Fruit fly (Drosophila melanogaster) whole organism, embryonic: Measurements from ENCODE around the gene CG9117.

Experiments
- B-H1 ChIP-seq: fragments of 200-800 bp; sonication (Bioruptor generic); IDR thresholded peaks from 3 replicates; pipeline ENCODE4 v1.3.6; 2022; ENCODE audit warnings: missing biosample characterization, missing genetic modification characterization
- CG10431 ChIP-seq: fragments of 200-800 bp; sonication (Bioruptor generic); optimal IDR thresholded peaks from 3 replicates; lab custom pipeline; 2018; ENCODE audit warnings: missing biosample characterization, mild to moderate bottlenecking, missing genetic modification characterization
- CG10462 ChIP-seq: fragments of 200-800 bp; sonication (Bioruptor generic); optimal IDR thresholded peaks from 2 replicates; lab custom pipeline; 2016; ENCODE audit warnings: missing biosample characterization, missing genetic modification characterization
- CG12104 ChIP-seq: fragments of 200-800 bp; sonication (Bioruptor generic); optimal IDR thresholded peaks from 3 replicates; lab custom pipeline; 2016; ENCODE audit warnings: missing biosample characterization, missing genetic modification characterization
- CG12299 ChIP-seq: fragments of 200-800 bp; sonication (Bioruptor generic); optimal IDR thresholded peaks from 2 replicates; lab custom pipeline; 2018; ENCODE audit warnings: missing biosample characterization, mild to moderate bottlenecking, missing genetic modification characterization
- CG14050 ChIP-seq: fragments of 200-800 bp; sonication (Bioruptor generic); IDR thresholded peaks from 3 replicates; pipeline ENCODE4 v1.3.6; 2022; ENCODE audit warnings: missing biosample characterization, missing genetic modification characterization
- CG14710 ChIP-seq: fragments of 200-800 bp; sonication (Bioruptor generic); optimal IDR thresholded peaks from 3 replicates; lab custom pipeline; 2019; ENCODE audit warnings: missing biosample characterization, mild to moderate bottlenecking, missing genetic modification characterization, moderate library complexity
- CG17359 ChIP-seq: fragments of 200-800 bp; sonication (Bioruptor generic); optimal IDR thresholded peaks from 3 replicates; lab custom pipeline; 2018; ENCODE audit warnings: missing biosample characterization, mild to moderate bottlenecking, missing genetic modification characterization, moderate library complexity
- CG17568 ChIP-seq: fragments of 200-800 bp; sonication (Bioruptor generic); optimal IDR thresholded peaks from 2 replicates; lab custom pipeline; 2018; ENCODE audit warnings: missing biosample characterization, mild to moderate bottlenecking, missing genetic modification characterization, moderate library complexity
- CG17802 ChIP-seq: fragments of 200-800 bp; sonication (Bioruptor generic); optimal IDR thresholded peaks from 2 replicates; lab custom pipeline; 2018; ENCODE audit warnings: missing biosample characterization, mild to moderate bottlenecking, missing genetic modification characterization, moderate library complexity
- CG30403 ChIP-seq: fragments of 200-800 bp; sonication (Bioruptor generic); optimal IDR thresholded peaks from 3 replicates; lab custom pipeline; 2016; ENCODE audit warnings: missing biosample characterization, missing genetic modification characterization
- CG31224 ChIP-seq: fragments of 200-800 bp; sonication (Bioruptor generic); IDR thresholded peaks from 2 replicates; pipeline ENCODE4 v1.3.6; 2022; ENCODE audit warnings: missing biosample characterization, missing genetic modification characterization
- CG3163 ChIP-seq: fragments of 200-800 bp; sonication (Bioruptor generic); optimal IDR thresholded peaks from 3 replicates; lab custom pipeline; 2016; ENCODE audit warnings: missing biosample characterization, missing genetic modification characterization
- CG3726 ChIP-seq: fragments of 200-800 bp; sonication (Bioruptor generic); IDR thresholded peaks from 3 replicates; pipeline ENCODE4, ENCODE4 v1.3.6; 2022; ENCODE audit warnings: missing biosample characterization, missing genetic modification characterization
- CG4404 ChIP-seq: fragments of 200-800 bp; sonication (Bioruptor generic); IDR thresholded peaks from 2 replicates; pipeline ENCODE4 v1.3.6; 2022; ENCODE audit warnings: missing biosample characterization, missing genetic modification characterization
- CG6791 ChIP-seq: fragments of 200-800 bp; sonication (Bioruptor generic); IDR thresholded peaks from 3 replicates; pipeline ENCODE4 v1.3.6; 2022; ENCODE audit warnings: missing biosample characterization, missing genetic modification characterization; ENCODE audit not compliant: partially characterized antibody
- CG7839 ChIP-seq: fragments of 200-800 bp; sonication (Bioruptor generic); optimal IDR thresholded peaks from 3 replicates; lab custom pipeline; 2018; ENCODE audit warnings: missing biosample characterization, mild to moderate bottlenecking, missing genetic modification characterization, moderate library complexity
- CG8388 ChIP-seq: fragments of 200-800 bp; sonication (Bioruptor generic); optimal IDR thresholded peaks from 2 replicates; lab custom pipeline; 2019; ENCODE audit warnings: missing biosample characterization, mild to moderate bottlenecking, missing genetic modification characterization, moderate library complexity
- CG9437 ChIP-seq: fragments of 200-800 bp; sonication (Bioruptor generic); optimal IDR thresholded peaks from 2 replicates; lab custom pipeline; 2018; ENCODE audit warnings: missing biosample characterization, mild to moderate bottlenecking, missing genetic modification characterization
- CTCF ChIP-seq: fragments of 200-800 bp; sonication (Bioruptor generic); optimal IDR thresholded peaks from 2 replicates; lab custom pipeline; 2017; ENCODE audit warnings: missing biosample characterization, mild to moderate bottlenecking, missing genetic modification characterization, moderate library complexity
- Dek ChIP-seq: fragments of 200-800 bp; sonication (Bioruptor generic); optimal IDR thresholded peaks from 3 replicates; lab custom pipeline; 2019; ENCODE audit warnings: missing biosample characterization, mild to moderate bottlenecking, missing genetic modification characterization, moderate library complexity
- Dfd ChIP-seq, 2 experiments: fragments of >200 bp; optimal IDR thresholded peaks; 2 replicates each; lab custom pipeline; 2017; ENCODE audit warnings: missing biosample characterization in 2 of 2, missing genetic modification characterization in 2 of 2
- Fer2 ChIP-seq: fragments of 200-800 bp; sonication (Bioruptor generic); optimal IDR thresholded peaks from 2 replicates; lab custom pipeline; 2018; ENCODE audit warnings: missing biosample characterization, mild to moderate bottlenecking, missing genetic modification characterization, moderate library complexity
- Hand ChIP-seq: fragments of 200-800 bp; sonication (Bioruptor generic); optimal IDR thresholded peaks from 2 replicates; lab custom pipeline; 2017; ENCODE audit warnings: mild to moderate bottlenecking, missing biosample characterization, missing genetic modification reagents, missing genetic modification characterization
- Lpt ChIP-seq: fragments of >200 bp; optimal IDR thresholded peaks from 2 replicates; lab custom pipeline; 2018; ENCODE audit warnings: missing biosample characterization, missing genetic modification characterization
- Med ChIP-seq: fragments of 200-800 bp; sonication (Bioruptor generic); peaks from one replicate; lab custom pipeline; 2016; ENCODE audit warnings: missing biosample characterization, missing genetic modification characterization, mild to moderate bottlenecking, inconsistent platforms, moderate library complexity
- NFAT ChIP-seq: fragments of 200-800 bp; sonication (Bioruptor generic); IDR thresholded peaks from 2 replicates; pipeline ENCODE4 v1.3.6; 2022; ENCODE audit warnings: missing biosample characterization, missing genetic modification characterization
- esg ChIP-seq: fragments of 200-800 bp; sonication (Bioruptor generic); conservative IDR thresholded peaks from 2 replicates; pipeline ENCODE4 v1.3.6; 2022; ENCODE audit warnings: missing biosample characterization, missing genetic modification characterization
- eyg ChIP-seq: fragments of 200-800 bp; sonication (Bioruptor generic); optimal IDR thresholded peaks from 3 replicates; lab custom pipeline; 2016; ENCODE audit warnings: missing biosample characterization, missing genetic modification characterization
- fd96Cb ChIP-seq: fragments of 200-800 bp; sonication (Bioruptor generic); optimal IDR thresholded peaks from 2 replicates; lab custom pipeline; 2018; ENCODE audit warnings: missing biosample characterization, mild to moderate bottlenecking, missing genetic modification characterization, moderate library complexity
- gce ChIP-seq: fragments of 200-800 bp; sonication (Bioruptor generic); IDR thresholded peaks from 3 replicates; pipeline ENCODE4 v1.3.6; 2022; ENCODE audit warnings: missing biosample characterization, missing genetic modification characterization
- gem ChIP-seq: fragments of 200-800 bp; sonication (Bioruptor generic); optimal IDR thresholded peaks from 2 replicates; lab custom pipeline; 2019; ENCODE audit warnings: missing biosample characterization, mild to moderate bottlenecking, missing genetic modification characterization, moderate library complexity
- grau ChIP-seq: fragments of 200-800 bp; optimal IDR thresholded peaks from 3 replicates; lab custom pipeline; 2019; ENCODE audit warnings: missing biosample characterization, mild to moderate bottlenecking, missing genetic modification characterization, moderate library complexity
- hbn ChIP-seq: fragments of 200-800 bp; sonication (Bioruptor generic); IDR thresholded peaks from 2 replicates; pipeline ENCODE4 v1.3.6; 2022; ENCODE audit warnings: missing biosample characterization, missing genetic modification characterization; ENCODE audit not compliant: partially characterized antibody
- her ChIP-seq: fragments of 200-800 bp; sonication (Bioruptor generic); optimal IDR thresholded peaks from 2 replicates; lab custom pipeline; 2016; ENCODE audit warnings: missing biosample characterization, missing genetic modification characterization
- lov ChIP-seq, 2 experiments: fragments of 200-800 bp in 1 of 2; fragments of >200 bp in 1 of 2; sonication (Bioruptor generic) in 1 of 2; IDR thresholded peaks in 1 of 2; optimal IDR thresholded peaks in 1 of 2; 2 replicates in 1 of 2; 3 replicates in 1 of 2; pipeline versions ENCODE4 v1.3.6 to Lab custom; 2017 to 2022; ENCODE audit warnings: missing biosample characterization in 1 of 2, missing genetic modification characterization in 1 of 2
- odd ChIP-seq: fragments of 200-800 bp; sonication (Bioruptor generic); optimal IDR thresholded peaks from 2 replicates; lab custom pipeline; 2017; ENCODE audit warnings: missing biosample characterization, mild to moderate bottlenecking, missing genetic modification characterization
- ranshi ChIP-seq: fragments of 200-800 bp; sonication (Bioruptor generic); IDR thresholded peaks from 2 replicates; pipeline ENCODE4 v1.3.6; 2022; ENCODE audit warnings: missing biosample characterization, missing genetic modification characterization
- sens ChIP-seq: fragments of 200-800 bp; sonication (Bioruptor generic); peaks from one replicate; lab custom pipeline; 2016; ENCODE audit warnings: missing biosample characterization, missing genetic modification characterization
- slp2 ChIP-seq: fragments of 200-800 bp; sonication (Bioruptor generic); optimal IDR thresholded peaks from 2 replicates; lab custom pipeline; 2016; ENCODE audit warnings: missing biosample characterization, missing genetic modification characterization
- so ChIP-seq: fragments of 200-800 bp; sonication (Bioruptor generic); IDR thresholded peaks from 3 replicates; pipeline ENCODE4 v1.3.6; 2022; ENCODE audit warnings: missing biosample characterization, missing genetic modification characterization
- sqz ChIP-seq: fragments of 200-800 bp; sonication (Bioruptor generic); optimal IDR thresholded peaks from 3 replicates; lab custom pipeline; 2018; ENCODE audit warnings: missing biosample characterization, mild to moderate bottlenecking, missing genetic modification characterization
- stwl ChIP-seq: fragments of 200-800 bp; sonication (Bioruptor generic); optimal IDR thresholded peaks from 3 replicates; lab custom pipeline; 2018; ENCODE audit warnings: missing biosample characterization, mild to moderate bottlenecking, missing genetic modification characterization, moderate library complexity
- tgo ChIP-seq: fragments of 200-800 bp; sonication (Bioruptor generic); IDR thresholded peaks from 3 replicates; pipeline ENCODE4 v1.3.6; 2022; ENCODE audit warnings: missing biosample characterization, missing genetic modification characterization
- tll ChIP-seq, 2 experiments: fragments of 200-800 bp in 1 of 2; fragments of >200 bp in 1 of 2; sonication (Bioruptor generic) in 1 of 2; optimal IDR thresholded peaks; 2 replicates each; lab custom pipeline; 2017 to 2019; ENCODE audit warnings: missing biosample characterization in 2 of 2, missing genetic modification characterization in 2 of 2, mild to moderate bottlenecking in 1 of 2, moderate library complexity in 1 of 2
- twi ChIP-seq: fragments of 200-800 bp; optimal IDR thresholded peaks from 2 replicates; lab custom pipeline; 2019; ENCODE audit warnings: missing biosample characterization, mild to moderate bottlenecking, missing genetic modification characterization, moderate library complexity
- tx ChIP-seq: fragments of 200-800 bp; sonication (Bioruptor generic); optimal IDR thresholded peaks from 2 replicates; lab custom pipeline; 2016; ENCODE audit warnings: missing biosample characterization, missing genetic modification characterization
- wor ChIP-seq: fragments of 200-800 bp; sonication (Bioruptor generic); IDR thresholded peaks from 2 replicates; pipeline ENCODE4 v1.3.6; 2022; ENCODE audit warnings: missing biosample characterization, missing genetic modification characterization
- zen ChIP-seq: fragments of 200-800 bp; sonication (Bioruptor generic); optimal IDR thresholded peaks from 3 replicates; lab custom pipeline; 2018; ENCODE audit warnings: missing biosample characterization, mild to moderate bottlenecking, missing genetic modification characterization, moderate library complexity
- zen2 ChIP-seq: fragments of 200-800 bp; sonication (Bioruptor generic); IDR thresholded peaks from 3 replicates; pipeline ENCODE4 v1.3.6; 2022; ENCODE audit warnings: missing biosample characterization, missing genetic modification characterization; ENCODE audit not compliant: partially characterized antibody

The CG9117 gene

dm6 chr2L:6070656-6071231 is 33.0 kb upstream of the CG9117 start, which contains the start of the genes CG9154 and Kr-h2 (continued):
- peak; percentile 39; the same call in 1 of the 3 replicates for TF ChIP-seq zen2
- peak; percentile 76 for TF ChIP-seq Dek (tag; lab: Kevin White, UChicago)
- no peak for TF ChIP-seq CTCF (GFP tag; lab: Kevin White, UChicago)
- TF ChIP-seq Fer2, result peak; percentile 37
- no peak for TF ChIP-seq lov (optimal IDR thresholded peaks at IDR 0.05; lab: Kevin White, UChicago)
- TF ChIP-seq lov (GFP tag; IDR thresholded peaks at IDR 0.05; lab: Robert Waterston, UW), result no peak
- peak; percentile 75; the same call in 2 of the 3 replicates for TF ChIP-seq CG6791 (GFP tag; lab: Robert Waterston, UW)
- peak; percentile 11 for TF ChIP-seq CG17802 (tag; lab: Kevin White, UChicago)
- no peak for TF ChIP-seq odd
- TF ChIP-seq CG3163 (GFP tag; lab: Kevin White, UChicago), result no peak
- TF ChIP-seq CG14710 (tag; lab: Kevin White, UChicago), result peak; percentile 69
- no peak for TF ChIP-seq tx (GFP tag; lab: Kevin White, UChicago)
- peak; percentile 48 for TF ChIP-seq CG30403
- no peak for TF ChIP-seq fd96Cb (tag; lab: Kevin White, UChicago)
- no peak for TF ChIP-seq her
- TF ChIP-seq CG10462 (GFP tag; lab: Kevin White, UChicago), result no peak
- no peak for TF ChIP-seq slp2 (GFP tag; lab: Kevin White, UChicago)
- no peak; the same call in 2 of the 3 replicates for TF ChIP-seq CG14050 (GFP tag; lab: Robert Waterston, UW)
- TF ChIP-seq CG9437 (GFP tag; lab: Kevin White, UChicago), result peak; percentile 91
- no peak for TF ChIP-seq CG4404 (GFP tag; lab: Robert Waterston, UW)
- TF ChIP-seq NFAT (GFP tag; lab: Robert Waterston, UW), result no peak
- no peak for TF ChIP-seq esg (GFP tag; lab: Robert Waterston, UW)
- TF ChIP-seq CG3726, result no peak
- TF ChIP-seq CG10431 (GFP tag; lab: Kevin White, UChicago), result no peak
- peak; percentile 34 for TF ChIP-seq zen (tag; lab: Kevin White, UChicago)
- TF ChIP-seq gce (GFP tag; lab: Robert Waterston, UW), result no peak
- peak; percentile 25; the same call in 1 of the 2 replicates for TF ChIP-seq CG31224 (GFP tag; lab: Robert Waterston, UW)
- TF ChIP-seq gem, result peak; percentile 56
- no peak for TF ChIP-seq ranshi
- no peak; the same call in 2 of the 3 replicates for TF ChIP-seq B-H1 (GFP tag; lab: Robert Waterston, UW)
- no peak for TF ChIP-seq CG8388
- no peak for TF ChIP-seq Lpt
- TF ChIP-seq CG17568, result no peak
- TF ChIP-seq tgo, result no peak
- TF ChIP-seq CG17359 (tag; lab: Kevin White, UChicago), result no peak
- no peak for TF ChIP-seq Dfd (GFP tag; optimal IDR thresholded peaks at IDR 0.05; lab: Kevin White, UChicago)
- peak; percentile 55 for TF ChIP-seq grau
- TF ChIP-seq stwl (tag; lab: Kevin White, UChicago), result peak; percentile 65
- TF ChIP-seq CG12299 (tag; lab: Kevin White, UChicago), result peak; percentile 29
- TF ChIP-seq sens (GFP tag; lab: Kevin White, UChicago), result peak; percentile 88
- no peak for TF ChIP-seq Hand (GFP tag; lab: Kevin White, UChicago)
- no peak for TF ChIP-seq eyg (GFP tag; lab: Kevin White, UChicago)
- no peak for TF ChIP-seq wor (GFP tag; lab: Robert Waterston, UW)
- TF ChIP-seq CG12104 (GFP tag; lab: Kevin White, UChicago), result no peak
- TF ChIP-seq twi (tag; lab: Kevin White, UChicago), result no peak
- TF ChIP-seq Med, result peak; percentile 75
- peak; percentile 31 for TF ChIP-seq sqz (GFP tag; lab: Kevin White, UChicago)
- TF ChIP-seq CG7839 (tag; lab: Kevin White, UChicago), result peak; percentile 47
- no peak for TF ChIP-seq tll (GFP tag; optimal IDR thresholded peaks at IDR 0.05; lab: Kevin White, UChicago)
- TF ChIP-seq hbn, result peak; percentile 33; the same call in 1 of the 2 replicates
- TF ChIP-seq so, result no peak
